Worm (Caenorhabditis elegans) whole organism, L3 larva: Measurements from ENCODE around the gene nhr-76.

ENCODE experiments used
- R02D3.7 ChIP-seq: fragments of 150-350 bp; optimal IDR thresholded peaks from 2 replicates; lab custom pipeline; 2014; ENCODE audit warnings: missing biosample characterization, missing genetic modification characterization
- ZK546.5 ChIP-seq: sonication (generic microtip); optimal IDR thresholded peaks from 2 replicates; lab custom pipeline; 2017; ENCODE audit warnings: missing biosample characterization, missing genetic modification characterization
- aly-2 ChIP-seq: fragments of 150-350 bp; optimal IDR thresholded peaks from 2 replicates; lab custom pipeline; 2014; ENCODE audit warnings: missing biosample characterization, missing genetic modification characterization
- ama-1 ChIP-seq: fragments of 150-350 bp; optimal IDR thresholded peaks from 2 replicates; lab custom pipeline; 2018
- ceh-16 ChIP-seq: sonication (generic microtip); optimal IDR thresholded peaks from 2 replicates; lab custom pipeline; 2017; ENCODE audit warnings: missing biosample characterization, missing genetic modification characterization
- ceh-28 ChIP-seq: fragments of 150-350 bp; optimal IDR thresholded peaks from 2 replicates; lab custom pipeline; 2014; ENCODE audit warnings: missing biosample characterization, missing genetic modification reagents, missing genetic modification characterization
- ceh-82 ChIP-seq: fragments of 150-350 bp; optimal IDR thresholded peaks from 2 replicates; lab custom pipeline; 2014; ENCODE audit warnings: missing biosample characterization, missing genetic modification characterization
- ceh-9 ChIP-seq: sonication (generic microtip); optimal IDR thresholded peaks from 2 replicates; lab custom pipeline; 2018; ENCODE audit warnings: missing biosample characterization, missing genetic modification characterization
- daf-12 ChIP-seq: fragments of 150-350 bp; optimal IDR thresholded peaks from 2 replicates; lab custom pipeline; 2014; ENCODE audit warnings: missing biosample characterization, missing genetic modification reagents, missing genetic modification characterization
- egl-27 ChIP-seq: sonication (generic microtip); optimal IDR thresholded peaks from 4 replicates; lab custom pipeline; 2017; ENCODE audit warnings: missing biosample characterization, missing genetic modification reagents, missing genetic modification characterization
- egl-5 ChIP-seq: fragments of 150-350 bp; optimal IDR thresholded peaks from 2 replicates; lab custom pipeline; 2017; ENCODE audit warnings: missing biosample characterization, missing genetic modification reagents, missing genetic modification characterization, inconsistent platforms
- elt-1 ChIP-seq: fragments of 150-350 bp; optimal IDR thresholded peaks from 2 replicates; lab custom pipeline; 2014; ENCODE audit warnings: missing biosample characterization, missing genetic modification characterization
- elt-2 ChIP-seq: sonication (generic microtip); optimal IDR thresholded peaks from 2 replicates; lab custom pipeline; 2016; ENCODE audit warnings: missing genetic modification reagents, mild to moderate bottlenecking, missing genetic modification characterization, missing compliant biosample characterization
- elt-3 ChIP-seq, 3 experiments: fragments of 150-350 bp in 1 of 3; sonication (generic microtip) in 2 of 3; optimal IDR thresholded peaks; 2 replicates in 2 of 3; 4 replicates in 1 of 3; lab custom pipeline; 2014 to 2017; ENCODE audit warnings: missing biosample characterization in 3 of 3, missing genetic modification characterization in 3 of 3
- eor-1 ChIP-seq, 2 experiments: fragments of 150-350 bp; optimal IDR thresholded peaks; 2 replicates each; lab custom pipeline; 2014 to 2018; ENCODE audit warnings: missing biosample characterization in 2 of 2, missing genetic modification characterization in 2 of 2
- fkh-10 ChIP-seq: sonication (generic microtip); optimal IDR thresholded peaks from 2 replicates; lab custom pipeline; 2017; ENCODE audit warnings: missing biosample characterization, missing genetic modification reagents, missing genetic modification characterization
- fkh-2 ChIP-seq: fragments of 150-350 bp; optimal IDR thresholded peaks from 2 replicates; lab custom pipeline; 2014; ENCODE audit warnings: missing biosample characterization, missing genetic modification reagents, missing genetic modification characterization
- fos-1 ChIP-seq: fragments of 150-350 bp; optimal IDR thresholded peaks from 2 replicates; lab custom pipeline; 2014; ENCODE audit warnings: missing biosample characterization, missing genetic modification characterization
- hmg-11 ChIP-seq: sonication (generic microtip); optimal IDR thresholded peaks from 2 replicates; lab custom pipeline; 2016; ENCODE audit warnings: missing genetic modification characterization, missing compliant biosample characterization
- jun-1 ChIP-seq: fragments of 150-350 bp; optimal IDR thresholded peaks from 2 replicates; lab custom pipeline; 2014; ENCODE audit warnings: missing biosample characterization, missing genetic modification reagents, missing genetic modification characterization
- lin-15B ChIP-seq: fragments of 150-350 bp; optimal IDR thresholded peaks from 2 replicates; lab custom pipeline; 2014; ENCODE audit warnings: missing biosample characterization, missing genetic modification characterization
- lin-39 ChIP-seq: fragments of 150-350 bp; optimal IDR thresholded peaks from 2 replicates; lab custom pipeline; 2018; ENCODE audit warnings: missing biosample characterization, missing genetic modification reagents, missing genetic modification characterization
- lsy-12 ChIP-seq: sonication (generic microtip); optimal IDR thresholded peaks from 2 replicates; lab custom pipeline; 2016; ENCODE audit warnings: mild to moderate bottlenecking, missing genetic modification characterization, missing compliant biosample characterization
- mdl-1 ChIP-seq: fragments of 150-350 bp; optimal IDR thresholded peaks from 2 replicates; lab custom pipeline; 2014; ENCODE audit warnings: missing biosample characterization, missing genetic modification characterization
- mml-1 ChIP-seq: fragments of 150-350 bp; sonication (generic microtip); optimal IDR thresholded peaks from 3 replicates; lab custom pipeline; 2014; ENCODE audit warnings: missing biosample characterization, missing genetic modification characterization
- nfya-1 ChIP-seq: sonication (generic microtip); optimal IDR thresholded peaks from 2 replicates; lab custom pipeline; 2017; ENCODE audit warnings: missing genetic modification characterization, mild to moderate bottlenecking, missing compliant biosample characterization, antibody characterized with exemption, moderate library complexity; ENCODE audit not compliant: insufficient read depth
- nhr-11 ChIP-seq: fragments of 150-350 bp; optimal IDR thresholded peaks from 2 replicates; lab custom pipeline; 2014; ENCODE audit warnings: missing biosample characterization, missing genetic modification characterization
- nhr-12 ChIP-seq: fragments of 150-350 bp; optimal IDR thresholded peaks from 2 replicates; lab custom pipeline; 2014; ENCODE audit warnings: missing biosample characterization, missing genetic modification characterization
- nhr-23 ChIP-seq: fragments of 150-350 bp; optimal IDR thresholded peaks from 2 replicates; lab custom pipeline; 2014; ENCODE audit warnings: missing biosample characterization, missing genetic modification reagents, missing genetic modification characterization
- nhr-237 ChIP-seq: fragments of 150-350 bp; optimal IDR thresholded peaks from 2 replicates; lab custom pipeline; 2014; ENCODE audit warnings: missing biosample characterization, missing genetic modification characterization
- nhr-25 ChIP-seq: sonication (generic microtip); optimal IDR thresholded peaks from 2 replicates; lab custom pipeline; 2017; ENCODE audit warnings: missing biosample characterization, missing genetic modification characterization
- nhr-28 ChIP-seq: fragments of 150-350 bp; optimal IDR thresholded peaks from 2 replicates; lab custom pipeline; 2014; ENCODE audit warnings: missing biosample characterization, missing genetic modification characterization
- nhr-43 ChIP-seq: sonication (generic microtip); optimal IDR thresholded peaks from 2 replicates; lab custom pipeline; 2016; ENCODE audit warnings: mild to moderate bottlenecking, missing genetic modification characterization, missing compliant biosample characterization; ENCODE audit not compliant: poor library complexity, severe bottlenecking
- nhr-67 ChIP-seq: fragments of 150-350 bp; optimal IDR thresholded peaks from 2 replicates; lab custom pipeline; 2014; ENCODE audit warnings: missing biosample characterization, missing genetic modification characterization
- nhr-76 ChIP-seq: fragments of 150-350 bp; sonication (generic microtip); optimal IDR thresholded peaks from 5 replicates; lab custom pipeline; 2014; ENCODE audit warnings: missing biosample characterization, missing genetic modification characterization
- nhr-77 ChIP-seq: fragments of 150-350 bp; optimal IDR thresholded peaks from 2 replicates; lab custom pipeline; 2014; ENCODE audit warnings: missing biosample characterization, missing genetic modification characterization
- pha-4 ChIP-seq: fragments of 150-350 bp; optimal IDR thresholded peaks from 2 replicates; lab custom pipeline; 2014; ENCODE audit warnings: missing biosample characterization, missing genetic modification reagents, missing genetic modification characterization
- pqm-1 ChIP-seq: fragments of 150-350 bp; optimal IDR thresholded peaks from 2 replicates; lab custom pipeline; 2017; ENCODE audit warnings: missing biosample characterization, missing genetic modification characterization, inconsistent platforms
- sea-2 ChIP-seq: fragments of 150-350 bp; sonication (generic microtip); optimal IDR thresholded peaks from 4 replicates; lab custom pipeline; 2014; ENCODE audit warnings: missing biosample characterization, missing genetic modification reagents, missing genetic modification characterization
- skn-1 ChIP-seq: fragments of 150-350 bp; optimal IDR thresholded peaks from 2 replicates; lab custom pipeline; 2014; ENCODE audit warnings: missing biosample characterization, missing genetic modification characterization
- snpc-4 ChIP-seq: fragments of 150-350 bp; optimal IDR thresholded peaks from 2 replicates; lab custom pipeline; 2014; ENCODE audit warnings: missing biosample characterization, missing genetic modification characterization
- tbx-2 ChIP-seq: sonication (generic microtip); optimal IDR thresholded peaks from 2 replicates; lab custom pipeline; 2016; ENCODE audit warnings: mild to moderate bottlenecking, missing genetic modification characterization, missing compliant biosample characterization
- unc-39 ChIP-seq: sonication (generic microtip); optimal IDR thresholded peaks from 4 replicates; lab custom pipeline; 2017; ENCODE audit warnings: missing biosample characterization, missing genetic modification characterization
- unc-62 ChIP-seq: fragments of 150-350 bp; sonication (generic microtip); optimal IDR thresholded peaks from 4 replicates; lab custom pipeline; 2014; ENCODE audit warnings: missing biosample characterization, missing genetic modification reagents, missing genetic modification characterization
- zag-1 ChIP-seq: fragments of 150-350 bp; optimal IDR thresholded peaks from 2 replicates; lab custom pipeline; 2014; ENCODE audit warnings: missing biosample characterization, missing genetic modification characterization
- ztf-11 ChIP-seq: fragments of 150-350 bp; optimal IDR thresholded peaks from 2 replicates; lab custom pipeline; 2014; ENCODE audit warnings: missing biosample characterization, missing genetic modification characterization
- ztf-4 ChIP-seq: fragments of 150-350 bp; optimal IDR thresholded peaks from 2 replicates; lab custom pipeline; 2014; ENCODE audit warnings: missing biosample characterization, missing genetic modification characterization

Gene nhr-76

ce11 chrIV:682726-683340 lies 55.5 kb downstream of the nhr-76 start:
- TF ChIP-seq sea-2 (GFP tag; lab: Kevin White, UChicago) (no peak), aly-2 (no peak), elt-3 (tag; optimal IDR thresholded peaks at IDR 0.05; lab: Kevin White, UChicago) (no peak), ztf-4 (tag; lab: Kevin White, UChicago) (no peak), snpc-4 (tag; lab: Kevin White, UChicago) (peak; percentile 25), ZK546.5 (tag; lab: Kevin White, UChicago) (no peak), egl-27 (tag; lab: Kevin White, UChicago) (no peak), nhr-237 (tag; lab: Kevin White, UChicago) (no peak), egl-5 (no peak), elt-2 (tag; lab: Kevin White, UChicago) (peak; percentile 46), R02D3.7 (no peak), hmg-11 (peak; percentile 83), zag-1 (tag; lab: Kevin White, UChicago) (no peak), nhr-23 (peak; percentile 77), eor-1 (tag; optimal IDR thresholded peaks at IDR 0.05; lab: Kevin White, UChicago) (no peak), lin-39 (no peak), nhr-76 (tag; lab: Kevin White, UChicago) (no peak), mml-1 (tag; lab: Kevin White, UChicago) (no peak), tbx-2 (peak; percentile 53), unc-39 (tag; lab: Kevin White, UChicago) (no peak), fkh-2 (tag; lab: Kevin White, UChicago) (no peak), nhr-67 (no peak), fos-1 (tag; lab: Kevin White, UChicago) (no peak), pha-4 (tag; lab: Kevin White, UChicago) (peak; percentile 56), ceh-82 (tag; lab: Kevin White, UChicago) (peak; percentile 47), pqm-1 (no peak), fkh-10 (GFP tag; lab: Kevin White, UChicago) (no peak), unc-62 (GFP tag; lab: Kevin White, UChicago) (peak; percentile 17), lsy-12 (tag; lab: Kevin White, UChicago) (peak; percentile 55), nhr-25 (tag; lab: Kevin White, UChicago) (peak; percentile 52), elt-1 (tag; lab: Kevin White, UChicago) (no peak), mdl-1 (peak; percentile 0), ztf-11 (tag; lab: Kevin White, UChicago) (no peak), nfya-1 (tag; lab: Kevin White, UChicago) (no peak), ceh-16 (tag; lab: Kevin White, UChicago) (no peak), nhr-11 (tag; lab: Kevin White, UChicago) (no peak), jun-1 (tag; lab: Kevin White, UChicago) (peak; percentile 65), daf-12 (tag; lab: Kevin White, UChicago) (no peak), lin-15B (tag; lab: Kevin White, UChicago) (no peak), ceh-9 (tag; lab: Kevin White, UChicago) (no peak), nhr-28 (no peak), nhr-43 (tag; lab: Kevin White, UChicago) (peak; percentile 48), nhr-77 (tag; lab: Kevin White, UChicago) (no peak), ceh-28 (no peak), ama-1 (no peak), nhr-12 (tag; lab: Kevin White, UChicago) (no peak), skn-1 (tag; lab: Kevin White, UChicago) (peak; percentile 43)
